Worm (Caenorhabditis elegans): ENCODE measurements around the gene C18G1.7.

DNA sequence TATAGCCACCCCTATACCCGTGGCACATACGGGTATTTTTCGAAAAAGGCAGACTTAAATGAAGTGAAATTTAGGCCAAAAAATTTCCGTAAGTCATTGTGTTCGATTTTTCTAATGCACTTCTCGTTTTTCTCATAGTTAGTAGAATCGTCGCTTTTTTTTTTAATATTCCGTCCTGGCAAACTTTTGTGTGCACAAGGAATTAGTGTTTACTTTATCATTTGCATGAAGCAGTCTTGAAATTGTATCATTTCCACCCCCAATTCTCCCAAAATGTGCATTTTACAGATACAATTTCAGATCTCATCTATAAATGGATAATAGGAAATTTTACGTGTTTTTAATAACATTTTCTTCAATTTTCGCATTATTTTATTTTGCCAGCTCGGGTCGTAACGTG, 4.9 kb downstream of the C18G1.7 start, which contains the start of gene C18G1.6:
- no peak for TF ChIP-seq ama-1 (optimal IDR thresholded peaks at IDR 0.05)
- TF ChIP-seq tbx-37 (GFP tag; conservative IDR thresholded peaks at IDR 0.05): no peak
- TF ChIP-seq ceh-13 (GFP tag; optimal IDR thresholded peaks at IDR 0.05): no peak
- no peak for TF ChIP-seq tbx-11 (GFP tag; IDR thresholded peaks at IDR 0.05)
- no peak for TF ChIP-seq ets-7 (tag; optimal IDR thresholded peaks at IDR 0.05)
- TF ChIP-seq pes-1 (GFP tag; IDR thresholded peaks at IDR 0.05): no peak
- no peak for TF ChIP-seq tra-4 (tag; optimal IDR thresholded peaks at IDR 0.05)
- TF ChIP-seq scrt-1 (GFP tag; IDR thresholded peaks at IDR 0.05): no peak
- no peak for TF ChIP-seq flt-1 (GFP tag; IDR thresholded peaks at IDR 0.05)
- TF ChIP-seq B0310.2 (tag; optimal IDR thresholded peaks at IDR 0.05): no peak
- no peak for TF ChIP-seq hnd-1 (tag; optimal IDR thresholded peaks at IDR 0.05)
